Worm (Caenorhabditis elegans) whole organism, L3 larva: ENCODE data around the gene C03B1.10.
A peak's percentile ranks its signal among the peaks of the same experiment; 100 is the strongest.

Experiments
- R02D3.7 ChIP-seq: fragments of 150-350 bp; optimal IDR thresholded peaks from 2 replicates; lab custom pipeline; 2014; ENCODE audit warnings: missing biosample characterization, missing genetic modification characterization
- ZK546.5 ChIP-seq: sonication (generic microtip); optimal IDR thresholded peaks from 2 replicates; lab custom pipeline; 2017; ENCODE audit warnings: missing biosample characterization, missing genetic modification characterization
- aly-2 ChIP-seq: fragments of 150-350 bp; optimal IDR thresholded peaks from 2 replicates; lab custom pipeline; 2014; ENCODE audit warnings: missing biosample characterization, missing genetic modification characterization
- ama-1 ChIP-seq: fragments of 150-350 bp; optimal IDR thresholded peaks from 2 replicates; lab custom pipeline; 2018
- ceh-16 ChIP-seq: sonication (generic microtip); optimal IDR thresholded peaks from 2 replicates; lab custom pipeline; 2017; ENCODE audit warnings: missing biosample characterization, missing genetic modification characterization
- ceh-28 ChIP-seq: fragments of 150-350 bp; optimal IDR thresholded peaks from 2 replicates; lab custom pipeline; 2014; ENCODE audit warnings: missing biosample characterization, missing genetic modification reagents, missing genetic modification characterization
- ceh-82 ChIP-seq: fragments of 150-350 bp; optimal IDR thresholded peaks from 2 replicates; lab custom pipeline; 2014; ENCODE audit warnings: missing biosample characterization, missing genetic modification characterization
- ceh-9 ChIP-seq: sonication (generic microtip); optimal IDR thresholded peaks from 2 replicates; lab custom pipeline; 2018; ENCODE audit warnings: missing biosample characterization, missing genetic modification characterization
- daf-12 ChIP-seq: fragments of 150-350 bp; optimal IDR thresholded peaks from 2 replicates; lab custom pipeline; 2014; ENCODE audit warnings: missing biosample characterization, missing genetic modification reagents, missing genetic modification characterization
- egl-27 ChIP-seq: sonication (generic microtip); optimal IDR thresholded peaks from 4 replicates; lab custom pipeline; 2017; ENCODE audit warnings: missing biosample characterization, missing genetic modification reagents, missing genetic modification characterization
- egl-5 ChIP-seq: fragments of 150-350 bp; optimal IDR thresholded peaks from 2 replicates; lab custom pipeline; 2017; ENCODE audit warnings: missing biosample characterization, missing genetic modification reagents, missing genetic modification characterization, inconsistent platforms
- elt-1 ChIP-seq: fragments of 150-350 bp; optimal IDR thresholded peaks from 2 replicates; lab custom pipeline; 2014; ENCODE audit warnings: missing biosample characterization, missing genetic modification characterization
- elt-2 ChIP-seq: sonication (generic microtip); optimal IDR thresholded peaks from 2 replicates; lab custom pipeline; 2016; ENCODE audit warnings: missing genetic modification reagents, mild to moderate bottlenecking, missing genetic modification characterization, missing compliant biosample characterization
- elt-3 ChIP-seq, 3 experiments: fragments of 150-350 bp in 1 of 3; sonication (generic microtip) in 2 of 3; optimal IDR thresholded peaks; 2 replicates in 2 of 3; 4 replicates in 1 of 3; lab custom pipeline; 2014 to 2017; ENCODE audit warnings: missing biosample characterization in 3 of 3, missing genetic modification characterization in 3 of 3
- eor-1 ChIP-seq, 2 experiments: fragments of 150-350 bp; optimal IDR thresholded peaks; 2 replicates each; lab custom pipeline; 2014 to 2018; ENCODE audit warnings: missing biosample characterization in 2 of 2, missing genetic modification characterization in 2 of 2
- fkh-10 ChIP-seq: sonication (generic microtip); optimal IDR thresholded peaks from 2 replicates; lab custom pipeline; 2017; ENCODE audit warnings: missing biosample characterization, missing genetic modification reagents, missing genetic modification characterization
- fkh-2 ChIP-seq: fragments of 150-350 bp; optimal IDR thresholded peaks from 2 replicates; lab custom pipeline; 2014; ENCODE audit warnings: missing biosample characterization, missing genetic modification reagents, missing genetic modification characterization
- fos-1 ChIP-seq: fragments of 150-350 bp; optimal IDR thresholded peaks from 2 replicates; lab custom pipeline; 2014; ENCODE audit warnings: missing biosample characterization, missing genetic modification characterization
- hmg-11 ChIP-seq: sonication (generic microtip); optimal IDR thresholded peaks from 2 replicates; lab custom pipeline; 2016; ENCODE audit warnings: missing genetic modification characterization, missing compliant biosample characterization
- jun-1 ChIP-seq: fragments of 150-350 bp; optimal IDR thresholded peaks from 2 replicates; lab custom pipeline; 2014; ENCODE audit warnings: missing biosample characterization, missing genetic modification reagents, missing genetic modification characterization
- lin-15B ChIP-seq: fragments of 150-350 bp; optimal IDR thresholded peaks from 2 replicates; lab custom pipeline; 2014; ENCODE audit warnings: missing biosample characterization, missing genetic modification characterization
- lin-39 ChIP-seq: fragments of 150-350 bp; optimal IDR thresholded peaks from 2 replicates; lab custom pipeline; 2018; ENCODE audit warnings: missing biosample characterization, missing genetic modification reagents, missing genetic modification characterization
- lsy-12 ChIP-seq: sonication (generic microtip); optimal IDR thresholded peaks from 2 replicates; lab custom pipeline; 2016; ENCODE audit warnings: mild to moderate bottlenecking, missing genetic modification characterization, missing compliant biosample characterization
- mdl-1 ChIP-seq: fragments of 150-350 bp; optimal IDR thresholded peaks from 2 replicates; lab custom pipeline; 2014; ENCODE audit warnings: missing biosample characterization, missing genetic modification characterization
- mml-1 ChIP-seq: fragments of 150-350 bp; sonication (generic microtip); optimal IDR thresholded peaks from 3 replicates; lab custom pipeline; 2014; ENCODE audit warnings: missing biosample characterization, missing genetic modification characterization
- nfya-1 ChIP-seq: sonication (generic microtip); optimal IDR thresholded peaks from 2 replicates; lab custom pipeline; 2017; ENCODE audit warnings: missing genetic modification characterization, mild to moderate bottlenecking, missing compliant biosample characterization, antibody characterized with exemption, moderate library complexity; ENCODE audit not compliant: insufficient read depth
- nhr-11 ChIP-seq: fragments of 150-350 bp; optimal IDR thresholded peaks from 2 replicates; lab custom pipeline; 2014; ENCODE audit warnings: missing biosample characterization, missing genetic modification characterization
- nhr-12 ChIP-seq: fragments of 150-350 bp; optimal IDR thresholded peaks from 2 replicates; lab custom pipeline; 2014; ENCODE audit warnings: missing biosample characterization, missing genetic modification characterization
- nhr-23 ChIP-seq: fragments of 150-350 bp; optimal IDR thresholded peaks from 2 replicates; lab custom pipeline; 2014; ENCODE audit warnings: missing biosample characterization, missing genetic modification reagents, missing genetic modification characterization
- nhr-237 ChIP-seq: fragments of 150-350 bp; optimal IDR thresholded peaks from 2 replicates; lab custom pipeline; 2014; ENCODE audit warnings: missing biosample characterization, missing genetic modification characterization
- nhr-25 ChIP-seq: sonication (generic microtip); optimal IDR thresholded peaks from 2 replicates; lab custom pipeline; 2017; ENCODE audit warnings: missing biosample characterization, missing genetic modification characterization
- nhr-28 ChIP-seq: fragments of 150-350 bp; optimal IDR thresholded peaks from 2 replicates; lab custom pipeline; 2014; ENCODE audit warnings: missing biosample characterization, missing genetic modification characterization
- nhr-43 ChIP-seq: sonication (generic microtip); optimal IDR thresholded peaks from 2 replicates; lab custom pipeline; 2016; ENCODE audit warnings: mild to moderate bottlenecking, missing genetic modification characterization, missing compliant biosample characterization; ENCODE audit not compliant: poor library complexity, severe bottlenecking
- nhr-67 ChIP-seq: fragments of 150-350 bp; optimal IDR thresholded peaks from 2 replicates; lab custom pipeline; 2014; ENCODE audit warnings: missing biosample characterization, missing genetic modification characterization
- nhr-76 ChIP-seq: fragments of 150-350 bp; sonication (generic microtip); optimal IDR thresholded peaks from 5 replicates; lab custom pipeline; 2014; ENCODE audit warnings: missing biosample characterization, missing genetic modification characterization
- nhr-77 ChIP-seq: fragments of 150-350 bp; optimal IDR thresholded peaks from 2 replicates; lab custom pipeline; 2014; ENCODE audit warnings: missing biosample characterization, missing genetic modification characterization
- pqm-1 ChIP-seq: fragments of 150-350 bp; optimal IDR thresholded peaks from 2 replicates; lab custom pipeline; 2017; ENCODE audit warnings: missing biosample characterization, missing genetic modification characterization, inconsistent platforms
- sea-2 ChIP-seq: fragments of 150-350 bp; sonication (generic microtip); optimal IDR thresholded peaks from 4 replicates; lab custom pipeline; 2014; ENCODE audit warnings: missing biosample characterization, missing genetic modification reagents, missing genetic modification characterization
- skn-1 ChIP-seq: fragments of 150-350 bp; optimal IDR thresholded peaks from 2 replicates; lab custom pipeline; 2014; ENCODE audit warnings: missing biosample characterization, missing genetic modification characterization
- snpc-4 ChIP-seq: fragments of 150-350 bp; optimal IDR thresholded peaks from 2 replicates; lab custom pipeline; 2014; ENCODE audit warnings: missing biosample characterization, missing genetic modification characterization
- tbx-2 ChIP-seq: sonication (generic microtip); optimal IDR thresholded peaks from 2 replicates; lab custom pipeline; 2016; ENCODE audit warnings: mild to moderate bottlenecking, missing genetic modification characterization, missing compliant biosample characterization
- unc-39 ChIP-seq: sonication (generic microtip); optimal IDR thresholded peaks from 4 replicates; lab custom pipeline; 2017; ENCODE audit warnings: missing biosample characterization, missing genetic modification characterization
- unc-62 ChIP-seq: fragments of 150-350 bp; sonication (generic microtip); optimal IDR thresholded peaks from 4 replicates; lab custom pipeline; 2014; ENCODE audit warnings: missing biosample characterization, missing genetic modification reagents, missing genetic modification characterization
- zag-1 ChIP-seq: fragments of 150-350 bp; optimal IDR thresholded peaks from 2 replicates; lab custom pipeline; 2014; ENCODE audit warnings: missing biosample characterization, missing genetic modification characterization
- ztf-11 ChIP-seq: fragments of 150-350 bp; optimal IDR thresholded peaks from 2 replicates; lab custom pipeline; 2014; ENCODE audit warnings: missing biosample characterization, missing genetic modification characterization
- ztf-4 ChIP-seq: fragments of 150-350 bp; optimal IDR thresholded peaks from 2 replicates; lab custom pipeline; 2014; ENCODE audit warnings: missing biosample characterization, missing genetic modification characterization

Gene C03B1.10

DNA sequence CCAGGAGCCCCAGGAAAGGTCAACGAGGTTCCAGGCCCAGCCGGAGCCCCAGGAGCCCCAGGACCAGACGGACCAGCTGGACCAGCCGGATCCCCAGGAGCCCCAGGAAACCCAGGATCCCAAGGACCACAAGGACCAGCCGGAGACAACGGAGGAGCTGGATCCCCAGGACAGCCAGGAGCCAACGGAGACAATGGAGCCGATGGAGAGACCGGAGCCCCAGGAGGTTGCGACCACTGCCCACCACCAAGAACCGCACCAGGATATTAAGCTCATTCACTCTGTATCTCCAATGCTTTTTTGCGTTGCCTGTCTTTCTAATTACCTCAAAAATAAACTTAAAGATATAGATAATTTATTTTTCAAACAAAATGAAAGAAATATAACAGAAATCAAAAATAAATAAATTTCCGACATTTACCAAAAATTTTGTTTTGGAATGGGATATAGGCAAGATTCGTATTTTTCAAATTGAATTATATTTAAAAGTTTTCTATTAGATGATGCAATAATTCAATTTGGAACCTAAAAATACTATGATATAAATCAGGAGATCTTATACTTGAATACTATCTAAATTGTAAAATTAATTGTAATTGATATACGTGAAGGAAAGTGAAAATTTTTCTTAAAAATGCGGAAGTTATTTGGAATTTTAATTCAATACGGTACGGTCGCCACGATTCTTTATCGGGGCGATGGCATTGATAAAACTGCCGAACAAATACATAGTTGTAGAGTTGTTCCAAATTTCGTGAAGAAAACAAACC lies 33.4 kb downstream of the C03B1.10 start:
- peak; percentile 31 for TF ChIP-seq R02D3.7 (tag; lab: Kevin White, UChicago)
- peak; percentile 35 for TF ChIP-seq ceh-28
- TF ChIP-seq aly-2 (tag; lab: Kevin White, UChicago), result peak; percentile 55
- peak; percentile 14 for TF ChIP-seq tbx-2

- TF ChIP-seq nhr-25 (tag; lab: Kevin White, UChicago) (peak; percentile 77), ama-1 (lab: Kevin White, UChicago) (no peak), nhr-12 (no peak), nfya-1 (peak; percentile 11), fkh-2 (no peak), nhr-23 (tag; lab: Kevin White, UChicago) (peak; percentile 1)
Observed at ce11 chrX:6323129-6323528, 34.5 kb downstream of the C03B1.10 start, which contains the start of gene col-167. Gene col-167, plus strand, starts transcription at chrX:6323488.

ce11 chrX:6321380-6321779 lies 36.3 kb downstream of the C03B1.10 start:
- TF ChIP-seq elt-3 (tag; optimal IDR thresholded peaks at IDR 0.05; lab: Kevin White, UChicago) (no peak), elt-1 (tag; lab: Kevin White, UChicago) (peak; percentile 59)

DNA sequence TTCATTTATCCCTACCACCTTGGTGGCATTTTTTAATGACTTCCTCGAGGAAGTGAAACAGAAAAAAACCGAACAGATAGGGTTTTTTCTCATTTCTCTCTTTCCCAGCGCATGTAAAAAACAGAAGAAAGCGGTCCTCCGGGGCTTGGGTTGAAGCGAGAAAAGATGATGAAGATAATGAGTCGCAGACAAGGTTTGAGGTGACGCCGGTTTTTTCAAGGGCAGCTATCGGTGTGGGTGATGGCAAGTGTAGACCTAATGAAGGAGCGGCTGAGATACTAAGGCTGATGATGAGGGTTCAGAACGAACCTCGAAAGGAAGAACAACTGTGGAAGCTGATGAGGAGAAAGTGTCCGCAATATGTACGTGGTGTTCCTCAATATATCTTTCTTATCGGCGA lies 36.8 kb downstream of the C03B1.10 start:
- TF ChIP-seq nhr-237 (tag; lab: Kevin White, UChicago), result no peak
- TF ChIP-seq elt-1 (tag; lab: Kevin White, UChicago), result no peak
- no peak for TF ChIP-seq mml-1
- TF ChIP-seq elt-3 (tag; optimal IDR thresholded peaks at IDR 0.05; lab: Kevin White, UChicago), result peak in 1 of 3 experiments; percentile 48
- TF ChIP-seq ZK546.5 (tag; lab: Kevin White, UChicago), result no peak
- no peak for TF ChIP-seq lsy-12
- TF ChIP-seq fos-1 (tag; lab: Kevin White, UChicago), result no peak
- peak; percentile 50 for TF ChIP-seq nhr-23 (tag; lab: Kevin White, UChicago)
- no peak for TF ChIP-seq hmg-11 (tag; lab: Kevin White, UChicago)
- no peak for TF ChIP-seq eor-1 (tag; optimal IDR thresholded peaks at IDR 0.05; lab: Kevin White, UChicago)
- no peak for TF ChIP-seq R02D3.7 (tag; lab: Kevin White, UChicago)
- TF ChIP-seq sea-2, result no peak
- no peak for TF ChIP-seq ceh-16
- TF ChIP-seq ceh-28, result peak; percentile 54
- peak; percentile 85 for TF ChIP-seq nhr-25 (tag; lab: Kevin White, UChicago)
- TF ChIP-seq ceh-9 (tag; lab: Kevin White, UChicago), result no peak
- no peak for TF ChIP-seq egl-5 (tag; lab: Kevin White, UChicago)
- no peak for TF ChIP-seq zag-1
- TF ChIP-seq lin-15B, result no peak
- no peak for TF ChIP-seq ceh-82 (tag; lab: Kevin White, UChicago)
- no peak for TF ChIP-seq unc-39 (tag; lab: Kevin White, UChicago)
- peak; percentile 20 for TF ChIP-seq nfya-1
- no peak for TF ChIP-seq aly-2 (tag; lab: Kevin White, UChicago)
- no peak for TF ChIP-seq tbx-2
- TF ChIP-seq lin-39, result peak; percentile 12
- no peak for TF ChIP-seq ztf-11
- no peak for TF ChIP-seq nhr-77
- no peak for TF ChIP-seq snpc-4 (tag; lab: Kevin White, UChicago)
- no peak for TF ChIP-seq jun-1 (tag; lab: Kevin White, UChicago)
- no peak for TF ChIP-seq pqm-1 (tag; lab: Kevin White, UChicago)
- TF ChIP-seq nhr-76 (tag; lab: Kevin White, UChicago), result no peak
- no peak for TF ChIP-seq daf-12
- TF ChIP-seq unc-62, result no peak
- no peak for TF ChIP-seq ztf-4
- no peak for TF ChIP-seq nhr-67
- TF ChIP-seq egl-27, result no peak
- no peak for TF ChIP-seq fkh-2
- peak; percentile 67 for TF ChIP-seq nhr-43 (tag; lab: Kevin White, UChicago)
- no peak for TF ChIP-seq mdl-1 (tag; lab: Kevin White, UChicago)
- no peak for TF ChIP-seq nhr-11 (tag; lab: Kevin White, UChicago)
- TF ChIP-seq ama-1 (lab: Kevin White, UChicago), result no peak
- TF ChIP-seq fkh-10 (GFP tag; lab: Kevin White, UChicago), result no peak
- no peak for TF ChIP-seq nhr-28 (tag; lab: Kevin White, UChicago)
- TF ChIP-seq elt-2 (tag; lab: Kevin White, UChicago), result no peak
- no peak for TF ChIP-seq nhr-12
- no peak for TF ChIP-seq skn-1
